Worm (Caenorhabditis elegans) whole organism, young adult: ENCODE results near the gene let-858.
A peak's percentile ranks its signal among the peaks of the same experiment; 100 is the strongest.

Experiments
- B0336.3 ChIP-seq: fragments of 200-800 bp; sonication (Bioruptor generic); IDR thresholded peaks from 2 replicates; pipeline ENCODE4 v1.3.6; 2022; ENCODE audit warnings: missing genetic modification characterization, missing compliant biosample characterization
- F49E8.2 ChIP-seq: sonication (generic microtip); optimal IDR thresholded peaks from 3 replicates; lab custom pipeline; 2017; ENCODE audit warnings: missing genetic modification characterization, mild to moderate bottlenecking, missing compliant biosample characterization, antibody characterized with exemption, moderate library complexity; ENCODE audit not compliant: insufficient read depth
- F57A8.1 ChIP-seq: fragments of 200-800 bp; sonication (Bioruptor generic); optimal IDR thresholded peaks from 2 replicates; lab custom pipeline; 2018; ENCODE audit warnings: mild to moderate bottlenecking, missing genetic modification characterization, moderate library complexity, missing compliant biosample characterization
- K11D2.4 ChIP-seq: fragments of 200-800 bp; sonication (Bioruptor generic); IDR thresholded peaks from 2 replicates; pipeline ENCODE4 v1.3.6; 2022; ENCODE audit warnings: missing genetic modification reagents, missing genetic modification characterization, missing compliant biosample characterization
- T26A5.8 ChIP-seq: sonication (generic microtip); optimal IDR thresholded peaks from 2 replicates; lab custom pipeline; 2016; ENCODE audit warnings: missing genetic modification characterization, missing compliant biosample characterization
- Y56A3A.18 ChIP-seq: fragments of 200-800 bp; sonication (Bioruptor generic); IDR thresholded peaks from 2 replicates; pipeline ENCODE4 v1.3.6; 2022; ENCODE audit warnings: missing genetic modification reagents, missing genetic modification characterization, missing compliant biosample characterization
- Y67H2A.10 ChIP-seq: fragments of 200-800 bp; sonication (Bioruptor generic); conservative IDR thresholded peaks from 2 replicates; pipeline ENCODE4 v1.3.6; 2022; ENCODE audit warnings: missing genetic modification reagents, missing genetic modification characterization, missing compliant biosample characterization
- ama-1 ChIP-seq, 3 experiments: fragments of 150-350 bp in 1 of 3; sonication (generic microtip) in 2 of 3; optimal IDR thresholded peaks; 2 replicates each; lab custom pipeline; 2014 to 2018; ENCODE audit warnings: missing biosample characterization in 2 of 3, missing genetic modification characterization in 2 of 3, missing genetic modification reagents in 2 of 3
- aptf-2 ChIP-seq: fragments of 200-800 bp; sonication (Bioruptor generic); conservative IDR thresholded peaks from 2 replicates; pipeline ENCODE4 v1.3.6; 2022; ENCODE audit warnings: missing genetic modification reagents, missing genetic modification characterization, missing compliant biosample characterization
- atf-7 ChIP-seq: sonication (generic microtip); optimal IDR thresholded peaks from 2 replicates; lab custom pipeline; 2017; ENCODE audit warnings: mild to moderate bottlenecking, missing genetic modification characterization, missing compliant biosample characterization
- athp-1 ChIP-seq: sonication (generic microtip); optimal IDR thresholded peaks from 2 replicates; lab custom pipeline; 2017; ENCODE audit warnings: mild to moderate bottlenecking, missing genetic modification characterization, missing compliant biosample characterization
- attf-6 ChIP-seq: fragments of 200-800 bp; sonication (Bioruptor generic); IDR thresholded peaks from 2 replicates; pipeline ENCODE4 v1.3.6; 2022; ENCODE audit warnings: missing genetic modification reagents, missing genetic modification characterization, missing compliant biosample characterization
- bed-1 ChIP-seq: fragments of 200-800 bp; sonication (Bioruptor generic); IDR thresholded peaks from 2 replicates; pipeline ENCODE4 v1.3.6; 2022; ENCODE audit warnings: missing genetic modification reagents, missing genetic modification characterization, missing compliant biosample characterization
- ccch-3 ChIP-seq: fragments of 200-800 bp; sonication (Bioruptor generic); optimal IDR thresholded peaks from 2 replicates; lab custom pipeline; 2018; ENCODE audit warnings: mild to moderate bottlenecking, missing genetic modification characterization, missing compliant biosample characterization
- cebp-2 ChIP-seq: fragments of 200-800 bp; sonication (Bioruptor generic); IDR thresholded peaks from 2 replicates; pipeline ENCODE4 v1.3.6; 2022; ENCODE audit warnings: missing genetic modification characterization, missing compliant biosample characterization
- ceh-100 ChIP-seq: fragments of 200-800 bp; sonication (Bioruptor generic); IDR thresholded peaks from 2 replicates; pipeline ENCODE4 v1.3.6; 2022; ENCODE audit warnings: missing genetic modification reagents, missing genetic modification characterization, missing compliant biosample characterization
- ceh-27 ChIP-seq: fragments of 200-800 bp; sonication (Bioruptor generic); optimal IDR thresholded peaks from 2 replicates; lab custom pipeline; 2018; ENCODE audit warnings: mild to moderate bottlenecking, missing genetic modification characterization, moderate library complexity, missing compliant biosample characterization
- ceh-40 ChIP-seq: fragments of 200-800 bp; sonication (Bioruptor generic); IDR thresholded peaks from 2 replicates; pipeline ENCODE4 v1.3.6; 2022; ENCODE audit warnings: missing genetic modification characterization, missing compliant biosample characterization
- ceh-79 ChIP-seq: sonication (generic microtip); optimal IDR thresholded peaks from 2 replicates; lab custom pipeline; 2017; ENCODE audit warnings: mild to moderate bottlenecking, missing genetic modification characterization, missing compliant biosample characterization
- chd-7 ChIP-seq: sonication (generic microtip); optimal IDR thresholded peaks from 2 replicates; lab custom pipeline; 2016; ENCODE audit warnings: mild to moderate bottlenecking, missing genetic modification characterization, moderate library complexity, missing compliant biosample characterization
- efl-1 ChIP-seq: fragments of 150-350 bp; optimal IDR thresholded peaks from 2 replicates; lab custom pipeline; 2014; ENCODE audit warnings: missing biosample characterization, missing genetic modification reagents, missing genetic modification characterization
- egl-44 ChIP-seq: fragments of 200-800 bp; sonication (Bioruptor generic); IDR thresholded peaks from 2 replicates; pipeline ENCODE4 v1.3.6; 2022; ENCODE audit warnings: missing genetic modification reagents, missing genetic modification characterization, missing compliant biosample characterization
- egrh-3 ChIP-seq: fragments of 200-800 bp; sonication (Bioruptor generic); IDR thresholded peaks from 2 replicates; pipeline ENCODE4 v1.3.6; 2022; ENCODE audit warnings: missing genetic modification reagents, missing genetic modification characterization, missing compliant biosample characterization
- ets-4 ChIP-seq: fragments of 200-800 bp; sonication (Bioruptor generic); optimal IDR thresholded peaks from 2 replicates; lab custom pipeline; 2018; ENCODE audit warnings: mild to moderate bottlenecking, missing genetic modification characterization, missing compliant biosample characterization
- him-1 ChIP-seq: sonication (generic microtip); optimal IDR thresholded peaks from 2 replicates; lab custom pipeline; 2016; ENCODE audit warnings: missing genotype, missing genetic modification reagents, missing genetic modification characterization, missing compliant biosample characterization
- hlh-12 ChIP-seq: sonication (generic microtip); optimal IDR thresholded peaks from 2 replicates; lab custom pipeline; 2016; ENCODE audit warnings: missing genetic modification characterization, missing compliant biosample characterization
- hmg-1.2 ChIP-seq: fragments of 200-800 bp; sonication (Bioruptor generic); IDR thresholded peaks from 2 replicates; pipeline ENCODE4 v1.3.6; 2022; ENCODE audit warnings: missing genetic modification reagents, missing genetic modification characterization, missing compliant biosample characterization
- hmg-20 ChIP-seq: fragments of 200-800 bp; sonication (Bioruptor generic); IDR thresholded peaks from 2 replicates; pipeline ENCODE4 v1.3.6; 2022; ENCODE audit warnings: missing genetic modification reagents, missing genetic modification characterization, missing compliant biosample characterization
- let-526 ChIP-seq: fragments of 200-800 bp; sonication (Bioruptor generic); IDR thresholded peaks from 2 replicates; pipeline ENCODE4 v1.3.6; 2022; ENCODE audit warnings: missing genetic modification reagents, missing genetic modification characterization, missing compliant biosample characterization
- let-607 ChIP-seq, 2 experiments: fragments of 200-800 bp in 1 of 2; sonication (Bioruptor generic) in 1 of 2; sonication (generic microtip) in 1 of 2; optimal IDR thresholded peaks; 2 replicates each; lab custom pipeline; 2016 to 2018; ENCODE audit warnings: mild to moderate bottlenecking in 2 of 2, missing compliant biosample characterization in 2 of 2, missing genetic modification characterization in 2 of 2, moderate library complexity in 2 of 2, missing genotype in 1 of 2
- lin-54 ChIP-seq: fragments of 200-800 bp; sonication (Bioruptor generic); optimal IDR thresholded peaks from 2 replicates; lab custom pipeline; 2018; ENCODE audit warnings: mild to moderate bottlenecking, missing genetic modification characterization, missing compliant biosample characterization
- madf-6 ChIP-seq: fragments of 200-800 bp; sonication (Bioruptor generic); IDR thresholded peaks from 2 replicates; pipeline ENCODE4 v1.3.6; 2022; ENCODE audit warnings: missing genetic modification reagents, missing genetic modification characterization, missing compliant biosample characterization
- mcd-1 ChIP-seq: fragments of 200-800 bp; sonication (Bioruptor generic); IDR thresholded peaks from 2 replicates; pipeline ENCODE4 v1.3.6; 2022; ENCODE audit warnings: missing genetic modification reagents, missing genetic modification characterization, missing compliant biosample characterization
- mes-4 ChIP-seq: sonication (generic microtip); optimal IDR thresholded peaks from 2 replicates; lab custom pipeline; 2016; ENCODE audit warnings: missing genotype, missing genetic modification characterization, missing compliant biosample characterization
- nfyb-1 ChIP-seq: fragments of 200-800 bp; sonication (Bioruptor generic); IDR thresholded peaks from 2 replicates; pipeline ENCODE4 v1.3.6; 2022; ENCODE audit warnings: missing genetic modification reagents, missing genetic modification characterization, missing compliant biosample characterization
- nhr-90 ChIP-seq: sonication (generic microtip); optimal IDR thresholded peaks from 2 replicates; lab custom pipeline; 2016; ENCODE audit warnings: missing genotype, mild to moderate bottlenecking, missing genetic modification characterization, missing compliant biosample characterization
- rcor-1 ChIP-seq: fragments of 200-800 bp; sonication (Bioruptor generic); IDR thresholded peaks from 2 replicates; pipeline ENCODE4 v1.3.6; 2022; ENCODE audit warnings: missing genetic modification reagents, missing genetic modification characterization, missing compliant biosample characterization
- sea-2 ChIP-seq: fragments of 200-800 bp; sonication (Bioruptor generic); IDR thresholded peaks from 2 replicates; pipeline ENCODE4 v1.3.6; 2022; ENCODE audit warnings: missing genetic modification characterization, missing compliant biosample characterization
- snpc-1.3 ChIP-seq: sonication (generic microtip); optimal IDR thresholded peaks from 2 replicates; lab custom pipeline; 2017; ENCODE audit warnings: missing genetic modification characterization, mild to moderate bottlenecking, missing compliant biosample characterization, antibody characterized with exemption, moderate library complexity, missing genotype, missing genetic modification reagents; ENCODE audit not compliant: insufficient read depth
- tbp1 ChIP-seq: fragments of 200-800 bp; sonication (Bioruptor generic); optimal IDR thresholded peaks from 2 replicates; lab custom pipeline; 2018; ENCODE audit warnings: mild to moderate bottlenecking, missing genetic modification characterization, missing compliant biosample characterization
- tbx-9 ChIP-seq: sonication (generic microtip); optimal IDR thresholded peaks from 2 replicates; lab custom pipeline; 2016; ENCODE audit warnings: borderline replicate concordance, missing genetic modification characterization, inconsistent platforms, missing compliant biosample characterization
- tlf-1 ChIP-seq: fragments of 200-800 bp; sonication (Bioruptor generic); optimal IDR thresholded peaks from 2 replicates; lab custom pipeline; 2018; ENCODE audit warnings: mild to moderate bottlenecking, missing genetic modification characterization, missing compliant biosample characterization
- unc-62 ChIP-seq: fragments of 150-350 bp; optimal IDR thresholded peaks from 2 replicates; lab custom pipeline; 2014; ENCODE audit warnings: missing biosample characterization, missing genetic modification reagents, missing genetic modification characterization
- zfh-2 ChIP-seq: fragments of 200-800 bp; sonication (Bioruptor generic); conservative IDR thresholded peaks from 2 replicates; pipeline ENCODE4 v1.3.6; 2022; ENCODE audit warnings: missing genetic modification reagents, missing genetic modification characterization, missing compliant biosample characterization
- zim-3 ChIP-seq: sonication (generic microtip); optimal IDR thresholded peaks from 2 replicates; lab custom pipeline; 2017; ENCODE audit warnings: mild to moderate bottlenecking, missing genetic modification characterization, moderate library complexity, missing compliant biosample characterization
- ztf-18 ChIP-seq: sonication (generic microtip); optimal IDR thresholded peaks from 2 replicates; lab custom pipeline; 2016; ENCODE audit warnings: missing genotype, mild to moderate bottlenecking, missing genetic modification characterization, missing compliant biosample characterization
- ztf-25 ChIP-seq: fragments of 200-800 bp; sonication (Bioruptor generic); IDR thresholded peaks from 2 replicates; pipeline ENCODE4 v1.3.6; 2022; ENCODE audit warnings: missing genetic modification reagents, missing genetic modification characterization, missing compliant biosample characterization
- ztf-26 ChIP-seq: sonication (generic microtip); optimal IDR thresholded peaks from 2 replicates; lab custom pipeline; 2017; ENCODE audit warnings: missing genetic modification characterization, missing compliant biosample characterization
- ztf-3 ChIP-seq: fragments of 200-800 bp; sonication (Bioruptor generic); optimal IDR thresholded peaks from 2 replicates; lab custom pipeline; 2018; ENCODE audit warnings: mild to moderate bottlenecking, missing genetic modification characterization, missing compliant biosample characterization

The let-858 gene

DNA sequence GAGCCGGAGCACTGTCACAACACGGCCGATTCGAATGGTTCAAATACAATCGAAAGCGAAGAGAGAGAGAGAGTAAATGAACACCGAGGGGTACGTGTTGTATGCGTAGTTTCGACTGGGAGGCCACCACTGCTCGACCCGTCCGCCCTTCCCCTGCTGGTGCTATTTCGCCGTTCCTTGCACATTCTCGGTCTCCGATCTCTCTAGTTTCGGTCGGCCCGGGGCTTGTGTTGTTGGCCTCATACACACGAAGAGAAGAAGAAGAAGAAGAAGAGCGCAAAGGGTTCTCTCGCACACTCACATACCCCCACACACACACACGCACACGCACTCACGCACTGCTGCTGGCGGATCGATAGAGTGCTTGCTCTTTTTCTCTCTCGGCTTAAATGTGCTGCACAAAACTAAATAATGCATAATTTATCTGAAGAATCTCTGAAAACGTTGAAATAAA is 20.7 kb downstream of the let-858 start (continued):
- no peak for TF ChIP-seq him-1 (tag; lab: Kevin White, UChicago)
- TF ChIP-seq efl-1 (GFP tag; lab: Kevin White, UChicago): no peak
- TF ChIP-seq sea-2: no peak
- no peak for TF ChIP-seq ztf-3 (GFP tag; lab: Kevin White, UChicago)
- TF ChIP-seq ama-1 (optimal IDR thresholded peaks at IDR 0.05; lab: Kevin White, UChicago): no peak
- TF ChIP-seq ama-1 (GFP tag; optimal IDR thresholded peaks at IDR 0.05; lab: Kevin White, UChicago): peak; percentile 13 to 67
- TF ChIP-seq atf-7 (tag; lab: Kevin White, UChicago): peak; percentile 4
- TF ChIP-seq let-526 (GFP tag; lab: Robert Waterston, UW): no peak
- peak; percentile 21 for TF ChIP-seq snpc-1.3
- peak; percentile 64 for TF ChIP-seq mcd-1 (GFP tag; lab: Robert Waterston, UW)
- no peak for TF ChIP-seq zim-3 (tag; lab: Kevin White, UChicago)
- no peak for TF ChIP-seq mes-4
- no peak for TF ChIP-seq ceh-79 (tag; lab: Kevin White, UChicago)
- TF ChIP-seq ccch-3 (GFP tag; lab: Kevin White, UChicago): no peak
- peak; percentile 66 for TF ChIP-seq ceh-27 (GFP tag; lab: Kevin White, UChicago)
- peak; percentile 22 for TF ChIP-seq ztf-26 (tag; lab: Kevin White, UChicago)
- TF ChIP-seq hlh-12 (tag; lab: Kevin White, UChicago): no peak
- TF ChIP-seq bed-1 (GFP tag; lab: Robert Waterston, UW): no peak
- peak; percentile 34 for TF ChIP-seq lin-54 (GFP tag; lab: Kevin White, UChicago)
- peak; percentile 16 for TF ChIP-seq ets-4 (GFP tag; lab: Kevin White, UChicago)
- TF ChIP-seq rcor-1 (GFP tag; lab: Robert Waterston, UW): peak; percentile 23; the same call in 1 of the 2 replicates
- TF ChIP-seq tbx-9 (tag; lab: Kevin White, UChicago): no peak
- TF ChIP-seq ceh-100 (GFP tag; lab: Robert Waterston, UW): no peak; the same call in 1 of the 2 replicates
- TF ChIP-seq chd-7 (tag; lab: Kevin White, UChicago): peak; percentile 1
- 0 out of 2 replicates have a peak, but pooled peaks have one; percentile 40 for TF ChIP-seq K11D2.4
- TF ChIP-seq let-607 (tag; optimal IDR thresholded peaks at IDR 0.05; lab: Kevin White, UChicago): peak; percentile 9 to 14
- peak; percentile 65; the same call in 1 of the 2 replicates for TF ChIP-seq Y56A3A.18 (GFP tag; lab: Robert Waterston, UW)
- no peak for TF ChIP-seq ztf-25 (GFP tag; lab: Robert Waterston, UW)
- no peak for TF ChIP-seq F57A8.1
- TF ChIP-seq hmg-1.2 (GFP tag; lab: Robert Waterston, UW): peak; percentile 56
- TF ChIP-seq unc-62 (GFP tag; lab: Kevin White, UChicago): no peak
- no peak for TF ChIP-seq nfyb-1
- 0 out of 2 replicates have a peak, but pooled peaks have one; percentile 29 for TF ChIP-seq Y67H2A.10 (GFP tag; lab: Robert Waterston, UW)
- no peak for TF ChIP-seq F49E8.2 (tag; lab: Kevin White, UChicago)
- no peak for TF ChIP-seq tlf-1 (GFP tag; lab: Kevin White, UChicago)
- TF ChIP-seq aptf-2: no peak
- peak; percentile 82 for TF ChIP-seq B0336.3 (GFP tag; lab: Robert Waterston, UW)
- TF ChIP-seq athp-1: peak; percentile 14
- TF ChIP-seq tbp1 (GFP tag; lab: Kevin White, UChicago): peak; percentile 52
- TF ChIP-seq T26A5.8: no peak
- TF ChIP-seq ceh-40: no peak
- TF ChIP-seq ztf-18: peak; percentile 52
- 0 out of 2 replicates have a peak, but pooled peaks have one; percentile 60 for TF ChIP-seq egl-44 (GFP tag; lab: Robert Waterston, UW)
- no peak for TF ChIP-seq nhr-90
- no peak for TF ChIP-seq attf-6 (GFP tag; lab: Robert Waterston, UW)
- TF ChIP-seq zfh-2 (GFP tag; lab: Robert Waterston, UW): peak; percentile 96
- no peak for TF ChIP-seq hmg-20
- TF ChIP-seq madf-6: 0 out of 2 replicates have a peak, but pooled peaks have one; percentile 37
- TF ChIP-seq cebp-2 (GFP tag; lab: Robert Waterston, UW): no peak
- TF ChIP-seq egrh-3: peak; percentile 72
